Fruit fly (Drosophila melanogaster) whole organism, embryonic: Measurements from ENCODE around the gene IntS10.

Experiments used
- Aef1 ChIP-seq: fragments of 200-800 bp; sonication (Bioruptor generic); IDR thresholded peaks from 3 replicates; pipeline ENCODE4 v1.3.6; 2022; ENCODE audit warnings: missing biosample characterization, missing genetic modification characterization
- Bdp1 ChIP-seq: fragments of 200-800 bp; sonication (Bioruptor generic); optimal IDR thresholded peaks from 3 replicates; lab custom pipeline; 2016; ENCODE audit warnings: missing biosample characterization, missing genetic modification characterization
- CG1024 ChIP-seq: fragments of 200-800 bp; sonication (Bioruptor generic); IDR thresholded peaks from 2 replicates; pipeline ENCODE4 v1.3.6; 2022; ENCODE audit warnings: missing biosample characterization, missing genetic modification characterization
- CG10959 ChIP-seq: fragments of 200-800 bp; sonication (Bioruptor generic); IDR thresholded peaks from 2 replicates; pipeline ENCODE4 v1.3.6; 2022; ENCODE audit warnings: missing biosample characterization, missing genetic modification characterization
- CG11247 ChIP-seq: fragments of 200-800 bp; sonication (Bioruptor generic); IDR thresholded peaks from 2 replicates; pipeline ENCODE4 v1.3.6; 2022; ENCODE audit warnings: missing biosample characterization, missing genetic modification characterization
- CG11696 ChIP-seq: fragments of 200-800 bp; sonication (Bioruptor generic); IDR thresholded peaks from 2 replicates; pipeline ENCODE4 v1.3.6; 2022; ENCODE audit warnings: missing biosample characterization, missing genetic modification characterization
- CG13123 ChIP-seq: fragments of 200-800 bp; sonication (Bioruptor generic); optimal IDR thresholded peaks from 2 replicates; lab custom pipeline; 2016; ENCODE audit warnings: missing biosample characterization, missing genetic modification characterization
- CG15601 ChIP-seq: fragments of 200-800 bp; sonication (Bioruptor generic); optimal IDR thresholded peaks from 3 replicates; lab custom pipeline; 2019; ENCODE audit warnings: missing biosample characterization, mild to moderate bottlenecking, missing genetic modification characterization, moderate library complexity
- CG15696 ChIP-seq: fragments of 200-800 bp; sonication (Bioruptor generic); optimal IDR thresholded peaks from 2 replicates; lab custom pipeline; 2019; ENCODE audit warnings: missing biosample characterization, mild to moderate bottlenecking, missing genetic modification characterization, moderate library complexity
- CG1647 ChIP-seq: fragments of 200-800 bp; sonication (Bioruptor generic); optimal IDR thresholded peaks from 3 replicates; lab custom pipeline; 2016; ENCODE audit warnings: missing biosample characterization, missing genetic modification characterization
- CG17829 ChIP-seq: fragments of 200-800 bp; optimal IDR thresholded peaks from 2 replicates; lab custom pipeline; 2019; ENCODE audit warnings: missing biosample characterization, mild to moderate bottlenecking, missing genetic modification characterization, moderate library complexity
- CG17912 ChIP-seq: fragments of 200-800 bp; sonication (Bioruptor generic); optimal IDR thresholded peaks from 2 replicates; lab custom pipeline; 2018; ENCODE audit warnings: missing biosample characterization, mild to moderate bottlenecking, missing genetic modification characterization
- CG2889 ChIP-seq: fragments of 200-800 bp; sonication (Bioruptor generic); IDR thresholded peaks from 3 replicates; pipeline ENCODE4 v1.3.6; 2022; ENCODE audit warnings: missing biosample characterization, missing genetic modification characterization
- CG33557 ChIP-seq: fragments of 200-800 bp; sonication (Bioruptor generic); optimal IDR thresholded peaks from 2 replicates; lab custom pipeline; 2019; ENCODE audit warnings: missing biosample characterization, mild to moderate bottlenecking, missing genetic modification characterization, moderate library complexity
- CG3995 ChIP-seq: fragments of 200-800 bp; sonication (Bioruptor generic); optimal IDR thresholded peaks from 3 replicates; lab custom pipeline; 2016; ENCODE audit warnings: missing biosample characterization, missing genetic modification characterization
- CG4282 ChIP-seq: fragments of 200-800 bp; sonication (Bioruptor generic); optimal IDR thresholded peaks from 2 replicates; lab custom pipeline; 2016; ENCODE audit warnings: missing biosample characterization, missing genetic modification characterization
- CG4617 ChIP-seq: fragments of 200-800 bp; sonication (Bioruptor generic); optimal IDR thresholded peaks from 3 replicates; lab custom pipeline; 2016; ENCODE audit warnings: missing biosample characterization, missing genetic modification characterization, borderline replicate concordance
- CG7271 ChIP-seq: fragments of 200-800 bp; sonication (Bioruptor generic); optimal IDR thresholded peaks from 2 replicates; lab custom pipeline; 2018; ENCODE audit warnings: missing biosample characterization, mild to moderate bottlenecking, missing genetic modification characterization, moderate library complexity
- CG7372 ChIP-seq: fragments of 200-800 bp; sonication (Bioruptor generic); IDR thresholded peaks from 2 replicates; pipeline ENCODE4 v1.3.6; 2022; ENCODE audit warnings: missing biosample characterization, missing genetic modification characterization
- CG8290 ChIP-seq, 3 experiments: fragments of 200-800 bp; sonication (Bioruptor generic); optimal IDR thresholded peaks; 2 replicates each; lab custom pipeline; 2016 to 2019; ENCODE audit warnings: missing biosample characterization in 3 of 3, missing genetic modification characterization in 3 of 3, mild to moderate bottlenecking in 2 of 3, moderate library complexity in 1 of 3
- Chrac-16 ChIP-seq: fragments of 200-800 bp; sonication (Bioruptor generic); optimal IDR thresholded peaks from 3 replicates; lab custom pipeline; 2016; ENCODE audit warnings: missing biosample characterization, missing genetic modification characterization
- CrebB ChIP-seq: fragments of 200-800 bp; sonication (Bioruptor generic); optimal IDR thresholded peaks from 3 replicates; lab custom pipeline; 2018; ENCODE audit warnings: missing biosample characterization, mild to moderate bottlenecking, missing genetic modification characterization
- Ets65A ChIP-seq: fragments of 200-800 bp; sonication (Bioruptor generic); peaks from one replicate; lab custom pipeline; 2016; ENCODE audit warnings: missing biosample characterization, missing genetic modification characterization
- Fer3 ChIP-seq: fragments of 200-800 bp; sonication (Bioruptor generic); optimal IDR thresholded peaks from 2 replicates; lab custom pipeline; 2018; ENCODE audit warnings: missing biosample characterization, mild to moderate bottlenecking, missing genetic modification characterization, moderate library complexity
- H15 ChIP-seq: fragments of 200-800 bp; sonication (Bioruptor generic); IDR thresholded peaks from 3 replicates; pipeline ENCODE4 v1.3.6; 2022; ENCODE audit warnings: missing biosample characterization, missing genetic modification characterization
- Hey ChIP-seq: fragments of 200-800 bp; sonication (Bioruptor generic); optimal IDR thresholded peaks from 3 replicates; lab custom pipeline; 2018; ENCODE audit warnings: missing biosample characterization, mild to moderate bottlenecking, missing genetic modification characterization
- Hmr ChIP-seq: fragments of 200-800 bp; sonication (Bioruptor generic); optimal IDR thresholded peaks from 3 replicates; lab custom pipeline; 2017; ENCODE audit warnings: mild to moderate bottlenecking, missing biosample characterization, missing genetic modification reagents, missing genetic modification characterization
- MBD-R2 ChIP-seq: fragments of 200-800 bp; sonication (Bioruptor generic); IDR thresholded peaks from 2 replicates; pipeline ENCODE4 v1.3.6; 2022; ENCODE audit warnings: missing biosample characterization, missing genetic modification characterization
- Mad ChIP-seq: fragments of 200-800 bp; sonication (Bioruptor generic); optimal IDR thresholded peaks from 2 replicates; lab custom pipeline; 2016; ENCODE audit warnings: missing biosample characterization, missing genetic modification characterization
- Opbp ChIP-seq: fragments of 200-800 bp; sonication (Bioruptor generic); IDR thresholded peaks from 3 replicates; pipeline ENCODE4 v1.3.6; 2022; ENCODE audit warnings: missing biosample characterization, missing genetic modification characterization; ENCODE audit not compliant: partially characterized antibody
- Spps ChIP-seq: fragments of 200-800 bp; sonication (Bioruptor generic); optimal IDR thresholded peaks from 2 replicates; lab custom pipeline; 2018; ENCODE audit warnings: missing biosample characterization, mild to moderate bottlenecking, missing genetic modification characterization
- YL-1 ChIP-seq: fragments of 200-800 bp; sonication (Bioruptor generic); optimal IDR thresholded peaks from 3 replicates; lab custom pipeline; 2017; ENCODE audit warnings: missing biosample characterization, mild to moderate bottlenecking, missing genetic modification characterization
- ap ChIP-seq: fragments of 200-800 bp; sonication (Bioruptor generic); IDR thresholded peaks from 2 replicates; pipeline ENCODE4 v1.3.6; 2022; ENCODE audit warnings: missing biosample characterization, missing genetic modification characterization
- bbx ChIP-seq: fragments of 200-800 bp; sonication (Bioruptor generic); IDR thresholded peaks from 2 replicates; pipeline ENCODE4 v1.3.6; 2022; ENCODE audit warnings: missing biosample characterization, missing genetic modification characterization; ENCODE audit not compliant: partially characterized antibody
- bowl ChIP-seq: fragments of 200-800 bp; sonication (Bioruptor generic); IDR thresholded peaks from 2 replicates; pipeline ENCODE4 v1.3.6; 2022; ENCODE audit warnings: missing biosample characterization, missing genetic modification characterization
- cg ChIP-seq: fragments of 200-800 bp; sonication (Bioruptor generic); optimal IDR thresholded peaks from 3 replicates; lab custom pipeline; 2019; ENCODE audit warnings: missing biosample characterization, mild to moderate bottlenecking, missing genetic modification characterization, moderate library complexity
- dmrt99B ChIP-seq: fragments of 200-800 bp; sonication (Bioruptor generic); optimal IDR thresholded peaks from 2 replicates; lab custom pipeline; 2018; ENCODE audit warnings: missing biosample characterization, mild to moderate bottlenecking, missing genetic modification characterization, moderate library complexity
- ems ChIP-seq: fragments of 200-800 bp; sonication (Bioruptor generic); optimal IDR thresholded peaks from 3 replicates; lab custom pipeline; 2016; ENCODE audit warnings: missing biosample characterization, missing genetic modification characterization
- ham ChIP-seq: fragments of 200-800 bp; sonication (Bioruptor generic); IDR thresholded peaks from 2 replicates; pipeline ENCODE4 v1.3.6; 2022; ENCODE audit warnings: missing biosample characterization, missing genetic modification characterization
- her ChIP-seq: fragments of 200-800 bp; sonication (Bioruptor generic); optimal IDR thresholded peaks from 2 replicates; lab custom pipeline; 2016; ENCODE audit warnings: missing biosample characterization, missing genetic modification characterization
- lbe ChIP-seq: fragments of 200-800 bp; sonication (Bioruptor generic); optimal IDR thresholded peaks from 2 replicates; lab custom pipeline; 2016; ENCODE audit warnings: missing biosample characterization, mild to moderate bottlenecking, missing genetic modification characterization
- oc ChIP-seq: fragments of 200-800 bp; sonication (Bioruptor generic); optimal IDR thresholded peaks from 2 replicates; lab custom pipeline; 2018; ENCODE audit warnings: missing biosample characterization, mild to moderate bottlenecking, missing genetic modification characterization, moderate library complexity
- p53 ChIP-seq: fragments of 200-800 bp; sonication (Bioruptor generic); optimal IDR thresholded peaks from 2 replicates; lab custom pipeline; 2016; ENCODE audit warnings: missing biosample characterization, missing genetic modification characterization
- sd ChIP-seq: fragments of 200-800 bp; sonication (Bioruptor generic); optimal IDR thresholded peaks from 3 replicates; lab custom pipeline; 2018; ENCODE audit warnings: missing biosample characterization, mild to moderate bottlenecking, missing genetic modification characterization, moderate library complexity
- tin ChIP-seq: fragments of 200-800 bp; sonication (Bioruptor generic); optimal IDR thresholded peaks from 3 replicates; lab custom pipeline; 2016; ENCODE audit warnings: missing biosample characterization, missing genetic modification characterization
- tll ChIP-seq, 2 experiments: fragments of 200-800 bp in 1 of 2; fragments of >200 bp in 1 of 2; sonication (Bioruptor generic) in 1 of 2; optimal IDR thresholded peaks; 2 replicates each; lab custom pipeline; 2017 to 2019; ENCODE audit warnings: missing biosample characterization in 2 of 2, missing genetic modification characterization in 2 of 2, mild to moderate bottlenecking in 1 of 2, moderate library complexity in 1 of 2
- trem ChIP-seq: fragments of 200-800 bp; optimal IDR thresholded peaks from 3 replicates; lab custom pipeline; 2019; ENCODE audit warnings: missing biosample characterization, mild to moderate bottlenecking, missing genetic modification characterization, moderate library complexity
- tup ChIP-seq: fragments of 200-800 bp; sonication (Bioruptor generic); optimal IDR thresholded peaks from 2 replicates; lab custom pipeline; 2016; ENCODE audit warnings: missing biosample characterization, mild to moderate bottlenecking, missing genetic modification characterization, moderate library complexity
- usp ChIP-seq: fragments of >200 bp; optimal IDR thresholded peaks from 2 replicates; lab custom pipeline; 2017; ENCODE audit warnings: missing biosample characterization, missing genetic modification characterization
- vvl ChIP-seq: fragments of 200-800 bp; sonication (Bioruptor generic); IDR thresholded peaks from 2 replicates; pipeline ENCODE4 v1.3.6; 2022; ENCODE audit warnings: missing biosample characterization, missing genetic modification characterization
- zfh1 ChIP-seq: fragments of 200-800 bp; sonication (Bioruptor generic); IDR thresholded peaks from 3 replicates; pipeline ENCODE4 v1.3.6; 2022; ENCODE audit warnings: missing biosample characterization, missing genetic modification characterization

The IntS10 gene

dm6 chr3L:3826541-3826940 lies 20.0 kb downstream of the IntS10 start (continued):
- TF ChIP-seq zfh1 (GFP tag; lab: Robert Waterston, UW): peak; percentile 61; the same call in 2 of the 3 replicates
- no peak for TF ChIP-seq p53
- TF ChIP-seq Bdp1 (GFP tag; lab: Kevin White, UChicago): no peak
- TF ChIP-seq oc (tag; lab: Kevin White, UChicago): no peak
- TF ChIP-seq ham (GFP tag; lab: Robert Waterston, UW): no peak
- TF ChIP-seq CG13123 (GFP tag; lab: Kevin White, UChicago): no peak
- TF ChIP-seq Hmr (GFP tag; lab: Kevin White, UChicago): peak; percentile 92
- no peak for TF ChIP-seq lbe (GFP tag; lab: Kevin White, UChicago)
- no peak for TF ChIP-seq CG3995 (GFP tag; lab: Kevin White, UChicago)
- no peak for TF ChIP-seq cg (GFP tag; lab: Kevin White, UChicago)
- TF ChIP-seq tup (GFP tag; lab: Kevin White, UChicago): peak; percentile 50
- no peak for TF ChIP-seq Opbp
- TF ChIP-seq CrebB (tag; lab: Kevin White, UChicago): peak; percentile 83
- TF ChIP-seq CG1647 (GFP tag; lab: Kevin White, UChicago): no peak
- TF ChIP-seq CG7372 (GFP tag; lab: Robert Waterston, UW): peak; percentile 71
- peak; percentile 80 for TF ChIP-seq ap (GFP tag; lab: Robert Waterston, UW)
- TF ChIP-seq tll (GFP tag; optimal IDR thresholded peaks at IDR 0.05; lab: Kevin White, UChicago): no peak
- no peak for TF ChIP-seq bbx (GFP tag; lab: Robert Waterston, UW)
- TF ChIP-seq her: no peak
- TF ChIP-seq ems (GFP tag; lab: Kevin White, UChicago): no peak
- peak; percentile 32 for TF ChIP-seq Spps
- no peak for TF ChIP-seq CG4617 (GFP tag; lab: Kevin White, UChicago)
- peak; percentile 51 for TF ChIP-seq CG7271 (tag; lab: Kevin White, UChicago)
- peak; percentile 70 for TF ChIP-seq Aef1
- peak; percentile 31 for TF ChIP-seq YL-1 (GFP tag; lab: Kevin White, UChicago)
- peak; percentile 14 for TF ChIP-seq Mad (GFP tag; lab: Kevin White, UChicago)
- no peak for TF ChIP-seq CG8290 (GFP tag; optimal IDR thresholded peaks at IDR 0.05; lab: Kevin White, UChicago)
- no peak for TF ChIP-seq CG8290 (tag; optimal IDR thresholded peaks at IDR 0.05; lab: Kevin White, UChicago)
- TF ChIP-seq Fer3 (tag; lab: Kevin White, UChicago): peak; percentile 89
- TF ChIP-seq Chrac-16 (GFP tag; lab: Kevin White, UChicago): peak; percentile 29
- TF ChIP-seq CG17829 (tag; lab: Kevin White, UChicago): peak; percentile 77
- TF ChIP-seq dmrt99B: peak; percentile 84
- no peak for TF ChIP-seq CG2889 (GFP tag; lab: Robert Waterston, UW)
- peak; percentile 46; the same call in 2 of the 3 replicates for TF ChIP-seq H15 (GFP tag; lab: Robert Waterston, UW)
- no peak for TF ChIP-seq usp (GFP tag; lab: Kevin White, UChicago)
- TF ChIP-seq Ets65A (GFP tag; lab: Kevin White, UChicago): peak; percentile 7
- peak; percentile 95 for TF ChIP-seq vvl
- peak; percentile 55; the same call in 1 of the 2 replicates for TF ChIP-seq MBD-R2 (GFP tag; lab: Robert Waterston, UW)
- TF ChIP-seq CG17912 (GFP tag; lab: Kevin White, UChicago): no peak
- TF ChIP-seq CG15601: peak; percentile 77
- peak; percentile 75 for TF ChIP-seq tin
- no peak for TF ChIP-seq sd
- TF ChIP-seq CG4282 (GFP tag; lab: Kevin White, UChicago): no peak
- TF ChIP-seq CG1024 (GFP tag; lab: Robert Waterston, UW): peak; percentile 68
- peak; percentile 75; the same call in 1 of the 2 replicates for TF ChIP-seq CG11247 (GFP tag; lab: Robert Waterston, UW)
- TF ChIP-seq bowl (GFP tag; lab: Robert Waterston, UW): peak; percentile 68; the same call in 1 of the 2 replicates
- TF ChIP-seq CG15696 (tag; lab: Kevin White, UChicago): peak; percentile 49
- no peak for TF ChIP-seq CG10959 (GFP tag; lab: Robert Waterston, UW)
- TF ChIP-seq trem (tag; lab: Kevin White, UChicago): peak; percentile 58
- peak; percentile 42; the same call in 1 of the 2 replicates for TF ChIP-seq CG11696 (GFP tag; lab: Robert Waterston, UW)
- no peak for TF ChIP-seq CG33557 (GFP tag; lab: Kevin White, UChicago)
- TF ChIP-seq Hey (tag; lab: Kevin White, UChicago): no peak
